Fruit fly (Drosophila melanogaster): ENCODE results near the gene CG43248.

Gene CG43248

dm6 chr3L:15544455-15545415 is 13.5 kb upstream of the CG43248 start (continued):
- no peak for TF ChIP-seq CG8119 (GFP tag; IDR thresholded peaks at IDR 0.05)
- no peak for TF ChIP-seq dac (GFP tag; optimal IDR thresholded peaks at IDR 0.05)
- TF ChIP-seq CG32006 (GFP tag; optimal IDR thresholded peaks at IDR 0.05): peak; percentile 74
- TF ChIP-seq net (GFP tag; optimal IDR thresholded peaks at IDR 0.05): no peak
- no peak for TF ChIP-seq CG11902 (GFP tag; optimal IDR thresholded peaks at IDR 0.05)
- TF ChIP-seq dsx (GFP tag; optimal IDR thresholded peaks at IDR 0.05; ENCODE audit: poor library complexity, severe bottlenecking): no peak
- TF ChIP-seq cyc (GFP tag; optimal IDR thresholded peaks at IDR 0.05): peak; percentile 59
- TF ChIP-seq Sox102F (GFP tag; optimal IDR thresholded peaks at IDR 0.05): peak; percentile 39
- TF ChIP-seq CG11294 (GFP tag; IDR thresholded peaks at IDR 0.05): no peak
- no peak for TF ChIP-seq CG3032 (tag; optimal IDR thresholded peaks at IDR 0.05)
- TF ChIP-seq acj6 (GFP tag; optimal IDR thresholded peaks at IDR 0.05): peak; percentile 37
- TF ChIP-seq svp (GFP tag): peak; percentile 78
- no peak for TF ChIP-seq spab (GFP tag; optimal IDR thresholded peaks at IDR 0.05)
- TF ChIP-seq Gug (GFP tag; IDR thresholded peaks at IDR 0.05): no peak
- TF ChIP-seq Smox (GFP tag; optimal IDR thresholded peaks at IDR 0.05): peak; percentile 46
- peak; percentile 22 for TF ChIP-seq CG6792 (GFP tag; optimal IDR thresholded peaks at IDR 0.05)
- TF ChIP-seq Ets21C (GFP tag; optimal IDR thresholded peaks at IDR 0.05): peak; percentile 23
- TF ChIP-seq CG31627 (GFP tag; optimal IDR thresholded peaks at IDR 0.05): peak; percentile 47
- TF ChIP-seq Eip93F (GFP tag; optimal IDR thresholded peaks at IDR 0.05): no peak
- no peak for TF ChIP-seq CG8319 (GFP tag; optimal IDR thresholded peaks at IDR 0.05)
- no peak for TF ChIP-seq CG1621 (tag; optimal IDR thresholded peaks at IDR 0.05)
- peak; percentile 12 for TF ChIP-seq Eip75B (GFP tag; optimal IDR thresholded peaks at IDR 0.05)
- TF ChIP-seq CG6854 (GFP tag; optimal IDR thresholded peaks at IDR 0.05): peak; percentile 39
- TF ChIP-seq Sox14 (GFP tag; optimal IDR thresholded peaks at IDR 0.05): peak; percentile 35
- peak; percentile 36 for TF ChIP-seq Blimp-1 (GFP tag; optimal IDR thresholded peaks at IDR 0.05)
- no peak for TF ChIP-seq Lpt (GFP tag; optimal IDR thresholded peaks at IDR 0.05)
- TF ChIP-seq Ets96B (tag; optimal IDR thresholded peaks at IDR 0.05): no peak
- no peak for TF ChIP-seq CG10669 (GFP tag; optimal IDR thresholded peaks at IDR 0.05)

- TF ChIP-seq CG8119 (GFP tag; IDR thresholded peaks at IDR 0.05): 0 out of 3 replicates have a peak, but pooled peaks have one; percentile 40
- TF ChIP-seq Eip78C (GFP tag): peak; percentile 53
- no peak for TF ChIP-seq Hr38 (GFP tag; optimal IDR thresholded peaks at IDR 0.05)
- TF ChIP-seq vri (GFP tag; optimal IDR thresholded peaks at IDR 0.05): peak; percentile 24
- TF ChIP-seq CG31627 (GFP tag; optimal IDR thresholded peaks at IDR 0.05): no peak
- TF ChIP-seq spab (GFP tag; optimal IDR thresholded peaks at IDR 0.05): no peak
- peak; percentile 27; the same call in 1 of the 2 replicates for TF ChIP-seq CG15336 (GFP tag; IDR thresholded peaks at IDR 0.05)
Measured at dm6 chr3L:15543467-15543866, 12.2 kb upstream of the CG43248 start.

DNA sequence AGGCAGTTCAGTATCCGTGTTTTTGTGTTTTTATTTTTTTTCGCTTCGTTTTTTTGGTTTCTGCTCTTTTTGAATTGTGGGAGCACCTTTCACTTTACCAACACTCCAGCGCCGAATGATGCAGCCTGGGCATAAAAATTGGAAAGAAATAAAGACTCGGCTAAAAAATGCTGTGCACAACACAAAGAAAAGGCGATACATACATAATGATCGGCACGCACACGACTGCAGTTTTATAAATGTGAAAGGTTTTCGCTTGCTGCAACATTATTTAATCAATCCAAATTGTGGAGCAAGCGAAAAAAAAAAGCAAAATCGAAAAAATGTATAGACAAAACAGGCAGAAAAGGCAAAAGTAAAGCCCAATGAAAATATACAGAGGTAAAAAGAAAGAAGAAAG is 11.8 kb upstream of the CG43248 start:
- TF ChIP-seq Sox15 (GFP tag; optimal IDR thresholded peaks at IDR 0.05): no peak
- no peak for TF ChIP-seq fd59A (GFP tag; optimal IDR thresholded peaks at IDR 0.05)
- TF ChIP-seq CG3032 (tag; optimal IDR thresholded peaks at IDR 0.05): no peak
- TF ChIP-seq Blimp-1 (GFP tag; optimal IDR thresholded peaks at IDR 0.05): peak; percentile 55
- TF ChIP-seq OdsH (GFP tag; optimal IDR thresholded peaks at IDR 0.05): no peak

dm6 chr3L:15541281-15541680 is 10.0 kb upstream of the CG43248 start:
- no peak for TF ChIP-seq ss (GFP tag; optimal IDR thresholded peaks at IDR 0.05)
- TF ChIP-seq CG6276 (GFP tag; optimal IDR thresholded peaks at IDR 0.05): no peak
- no peak for TF ChIP-seq CG16779 (tag; optimal IDR thresholded peaks at IDR 0.05)
- TF ChIP-seq net (GFP tag; optimal IDR thresholded peaks at IDR 0.05): no peak
- TF ChIP-seq Eip78C (GFP tag): no peak
- no peak for TF ChIP-seq Lpt (GFP tag; optimal IDR thresholded peaks at IDR 0.05)
- TF ChIP-seq Hr39 (GFP tag; optimal IDR thresholded peaks at IDR 0.05): no peak
- TF ChIP-seq dac (GFP tag; optimal IDR thresholded peaks at IDR 0.05): no peak
- TF ChIP-seq CG3032 (tag; optimal IDR thresholded peaks at IDR 0.05): no peak
- no peak for TF ChIP-seq CG1621 (tag; optimal IDR thresholded peaks at IDR 0.05)
- TF ChIP-seq esn (GFP tag; optimal IDR thresholded peaks at IDR 0.05): no peak
- TF ChIP-seq Eip93F (GFP tag; optimal IDR thresholded peaks at IDR 0.05): no peak
- TF ChIP-seq fd85E (GFP tag; optimal IDR thresholded peaks at IDR 0.05): no peak
- no peak for TF ChIP-seq Hr4 (GFP tag; optimal IDR thresholded peaks at IDR 0.05)
- TF ChIP-seq pdm3 (GFP tag; optimal IDR thresholded peaks at IDR 0.05): no peak
- TF ChIP-seq CG6163 (GFP tag; IDR thresholded peaks at IDR 0.05): no peak
- TF ChIP-seq Sox14 (GFP tag; optimal IDR thresholded peaks at IDR 0.05): no peak

All from whole organism, prepupa.